Worm (Caenorhabditis elegans) whole organism, L1 larva: ENCODE data around the gene cest-9.1.

Source experiments
- ceh-82 ChIP-seq, 3 experiments: fragments of 150-350 bp in 1 of 3; sonication (generic microtip) in 2 of 3; optimal IDR thresholded peaks; 2 replicates each; lab custom pipeline; 2014 to 2017; ENCODE audit warnings: missing biosample characterization in 3 of 3, missing genetic modification characterization in 3 of 3
- nhr-90 ChIP-seq: sonication (generic microtip); optimal IDR thresholded peaks from 2 replicates; lab custom pipeline; 2016; ENCODE audit warnings: mild to moderate bottlenecking, missing genetic modification characterization, missing compliant biosample characterization; ENCODE audit not compliant: poor library complexity

ce11 chrX:12227130-12227529 is 1.1 kb downstream of the cest-9.1 start:
- TF ChIP-seq ceh-82 (tag; optimal IDR thresholded peaks at IDR 0.05; lab: Kevin White, UChicago) (no peak), nhr-90 (tag; lab: Kevin White, UChicago) (no peak)
